Fruit fly (Drosophila melanogaster): ENCODE results near the gene daed.

The daed gene

dm6 chr2L:2221649-2222150 is 5.6 kb upstream of the daed start (continued):
- no peak for TF ChIP-seq D (optimal IDR thresholded peaks at IDR 0.05)
- peak; percentile 89 for TF ChIP-seq D (GFP tag; optimal IDR thresholded peaks at IDR 0.05)
- TF ChIP-seq ab (GFP tag; optimal IDR thresholded peaks at IDR 0.05): peak; percentile 93
- TF ChIP-seq PHDP (tag; optimal IDR thresholded peaks at IDR 0.05): peak; percentile 98
- peak; percentile 97 for TF ChIP-seq Meics (GFP tag; optimal IDR thresholded peaks at IDR 0.05)
- no peak for TF ChIP-seq Dll (GFP tag; IDR thresholded peaks at IDR 0.05; ENCODE audit: partially characterized antibody)
- TF ChIP-seq CG2199 (GFP tag; IDR thresholded peaks at IDR 0.05): peak; percentile 96
- peak in 1 of 3 experiments; percentile 48 for TF ChIP-seq Stat92E (GFP tag; optimal IDR thresholded peaks at IDR 0.05)
- peak; percentile 96 for TF ChIP-seq CG2889 (GFP tag; IDR thresholded peaks at IDR 0.05)
- no peak for TF ChIP-seq tna (GFP tag; IDR thresholded peaks at IDR 0.05; ENCODE audit: partially characterized antibody)
- TF ChIP-seq CG3281 (GFP tag; optimal IDR thresholded peaks at IDR 0.05): peak; percentile 95
- TF ChIP-seq CG9797 (GFP tag; optimal IDR thresholded peaks at IDR 0.05): peak; percentile 8
- TF ChIP-seq pnt (GFP tag; optimal IDR thresholded peaks at IDR 0.05): peak; percentile 88
- peak; percentile 95 for TF ChIP-seq chif (GFP tag; optimal IDR thresholded peaks at IDR 0.05)
- peak; percentile 76 for TF ChIP-seq ash1 (GFP tag; optimal IDR thresholded peaks at IDR 0.05)
- peak; percentile 96 for TF ChIP-seq CG14667 (GFP tag; IDR thresholded peaks at IDR 0.05)
- peak; percentile 95 for TF ChIP-seq toy (GFP tag; IDR thresholded peaks at IDR 0.05)
- TF ChIP-seq cas (GFP tag; IDR thresholded peaks at IDR 0.05): peak; percentile 95
- TF ChIP-seq CG17186 (GFP tag; optimal IDR thresholded peaks at IDR 0.05): peak; percentile 66
- peak; percentile 99 for TF ChIP-seq Rfx (GFP tag; IDR thresholded peaks at IDR 0.05)
- TF ChIP-seq CG31224 (GFP tag; IDR thresholded peaks at IDR 0.05): peak; percentile 94
- peak; percentile 95 for TF ChIP-seq CG17361 (GFP tag; IDR thresholded peaks at IDR 0.05)
- peak; percentile 97 for TF ChIP-seq Hr3 (GFP tag; optimal IDR thresholded peaks at IDR 0.05)
- peak; percentile 94 for TF ChIP-seq CG2875 (GFP tag; optimal IDR thresholded peaks at IDR 0.05)
- peak; percentile 94 for TF ChIP-seq B-H2 (GFP tag; optimal IDR thresholded peaks at IDR 0.05)
- TF ChIP-seq nerfin-1 (tag; optimal IDR thresholded peaks at IDR 0.05): peak; percentile 88
- peak; percentile 80 for TF ChIP-seq NC2α (GFP tag; optimal IDR thresholded peaks at IDR 0.05)
- peak; percentile 86 for TF ChIP-seq Usf (GFP tag; optimal IDR thresholded peaks at IDR 0.05)
- peak; percentile 95 for TF ChIP-seq CG10543 (GFP tag; optimal IDR thresholded peaks at IDR 0.05)
- peak; percentile 90 for TF ChIP-seq CkIIα-i1 (GFP tag; IDR thresholded peaks at IDR 0.05)
- TF ChIP-seq tup (GFP tag; optimal IDR thresholded peaks at IDR 0.05): peak; percentile 90
- TF ChIP-seq chm (GFP tag; IDR thresholded peaks at IDR 0.05): peak; percentile 98
- peak; percentile 96 for TF ChIP-seq danr (GFP tag; IDR thresholded peaks at IDR 0.05)
- TF ChIP-seq sug (tag; optimal IDR thresholded peaks at IDR 0.05): peak; percentile 96
- TF ChIP-seq mirr (GFP tag; optimal IDR thresholded peaks at IDR 0.05): peak; percentile 94
- TF ChIP-seq Mad (GFP tag; optimal IDR thresholded peaks at IDR 0.05): peak; percentile 97
- peak; percentile 80 for TF ChIP-seq CG10321 (GFP tag; IDR thresholded peaks at IDR 0.05)

DNA sequence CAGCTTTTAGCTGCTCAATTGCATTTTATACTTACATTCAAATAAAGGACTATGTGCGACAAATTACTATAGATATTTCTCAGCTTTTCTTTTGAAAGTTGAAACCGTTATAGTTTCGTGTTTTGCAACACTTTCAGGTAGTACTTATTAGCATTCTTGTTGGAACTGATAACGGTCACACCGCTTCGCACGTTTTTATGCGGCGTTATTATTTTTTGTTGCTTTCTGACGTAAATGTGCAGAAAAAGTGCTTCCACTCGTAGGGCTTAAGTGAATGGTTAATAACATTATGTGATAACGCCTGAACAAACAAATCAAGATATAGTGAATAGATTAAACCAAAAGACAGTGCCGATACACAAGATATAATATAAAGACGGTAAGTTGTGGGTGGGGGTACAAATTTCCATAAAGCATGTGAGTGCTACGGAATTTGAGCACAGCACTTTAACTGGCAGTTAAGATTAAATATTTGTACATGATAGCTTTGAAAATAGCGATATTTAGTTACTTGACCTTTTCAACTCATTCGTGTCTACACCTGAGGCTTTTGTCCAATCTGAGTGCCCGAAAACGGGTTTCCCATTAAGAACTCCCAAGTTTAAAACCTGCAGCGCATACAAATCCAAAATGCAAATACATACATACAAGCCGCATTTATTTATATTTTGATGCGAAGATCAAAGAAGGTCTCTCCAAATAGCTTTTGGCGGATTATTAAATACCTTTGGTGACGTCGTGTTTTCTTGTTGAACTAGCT is 4.6 kb upstream of the daed start, which contains the start of gene papi:
TSS of gene papi (plus strand) at position 176 of the 760 bp plus-strand sequence.
- TF ChIP-seq CG17829 (tag; optimal IDR thresholded peaks at IDR 0.05): peak; percentile 13
- peak; percentile 22 for TF ChIP-seq Sin3A (optimal IDR thresholded peaks at IDR 0.05)
- peak; percentile 16 for TF ChIP-seq CG6854 (GFP tag; optimal IDR thresholded peaks at IDR 0.05)
- TF ChIP-seq pzg (GFP tag; optimal IDR thresholded peaks at IDR 0.05): peak; percentile 67
- TF ChIP-seq CG34376 (GFP tag; optimal IDR thresholded peaks at IDR 0.05): peak; percentile 44
- peak in 1 of 2 experiments; percentile 91 for TF ChIP-seq Pdp1 (GFP tag; optimal IDR thresholded peaks at IDR 0.05)
- TF ChIP-seq trh (GFP tag; optimal IDR thresholded peaks at IDR 0.05): no peak
- peak; percentile 31 for TF ChIP-seq lbe (GFP tag; optimal IDR thresholded peaks at IDR 0.05)
- TF ChIP-seq MTF-1 (GFP tag; optimal IDR thresholded peaks at IDR 0.05; ENCODE audit: borderline replicate concordance): no peak
- peak; percentile 5 for TF ChIP-seq CG15514 (GFP tag; optimal IDR thresholded peaks at IDR 0.05)
- TF ChIP-seq luna (GFP tag; optimal IDR thresholded peaks at IDR 0.05): peak; percentile 22
- TF ChIP-seq MBD-R2 (GFP tag; IDR thresholded peaks at IDR 0.05): peak; percentile 39
- peak; percentile 27 for TF ChIP-seq Dp (GFP tag; optimal IDR thresholded peaks at IDR 0.05)
- TF ChIP-seq Hr78 (GFP tag; optimal IDR thresholded peaks at IDR 0.05): peak in 1 of 2 experiments; percentile 90
